Fruit fly (Drosophila melanogaster) S2 (cell line): ENCODE measurements around the gene Tpi.

Source experiments
- CG8478 ChIP-seq: fragments of >200 bp; optimal IDR thresholded peaks from 2 replicates; lab custom pipeline; 2018
- CTCF ChIP-seq, 2 experiments: fragments of >200 bp; optimal IDR thresholded peaks; 2 replicates each; lab custom pipeline; 2018

dm6 chr3R:30095855-30096254 is 38.5 kb downstream of the Tpi start:
- TF ChIP-seq CTCF (optimal IDR thresholded peaks at IDR 0.05; lab: Kevin White, UChicago) (no peak), CG8478 (lab: Kevin White, UChicago) (no peak)
